Worm (Caenorhabditis elegans) whole organism, L2 larva: ENCODE results near the gene nspe-5.
"Not testable (repeated sequence)": the region's sequence is repeated elsewhere in the genome, so short reads cannot be mapped to it uniquely, and the experiment has no call there.

Experiments used
- F13H6.1 ChIP-seq: sonication (generic microtip); optimal IDR thresholded peaks from 2 replicates; lab custom pipeline; 2016; ENCODE audit warnings: missing genetic modification characterization, missing compliant biosample characterization
- ZK546.5 ChIP-seq: sonication (generic microtip); optimal IDR thresholded peaks from 2 replicates; lab custom pipeline; 2017; ENCODE audit warnings: missing biosample characterization, missing genetic modification characterization
- ama-1 ChIP-seq: fragments of 150-350 bp; optimal IDR thresholded peaks from 2 replicates; lab custom pipeline; 2018; ENCODE audit warnings: inconsistent platforms
- blmp-1 ChIP-seq: sonication (generic microtip); optimal IDR thresholded peaks from 2 replicates; lab custom pipeline; 2017; ENCODE audit warnings: missing genetic modification characterization, mild to moderate bottlenecking, missing compliant biosample characterization, antibody characterized with exemption, moderate library complexity; ENCODE audit not compliant: insufficient read depth
- ceh-16 ChIP-seq: fragments of 150-350 bp; optimal IDR thresholded peaks from 2 replicates; lab custom pipeline; 2014; ENCODE audit warnings: missing biosample characterization, missing genetic modification characterization
- ceh-82 ChIP-seq: fragments of 150-350 bp; optimal IDR thresholded peaks from 2 replicates; lab custom pipeline; 2014; ENCODE audit warnings: missing biosample characterization, missing genetic modification characterization
- crh-2 ChIP-seq: sonication (generic microtip); optimal IDR thresholded peaks from 2 replicates; lab custom pipeline; 2017; ENCODE audit warnings: missing biosample characterization, missing genetic modification characterization
- dmd-4 ChIP-seq: sonication (generic microtip); optimal IDR thresholded peaks from 2 replicates; lab custom pipeline; 2017; ENCODE audit warnings: missing biosample characterization, missing genetic modification characterization
- egl-27 ChIP-seq: sonication (generic microtip); optimal IDR thresholded peaks from 3 replicates; lab custom pipeline; 2017; ENCODE audit warnings: missing biosample characterization, missing genetic modification reagents, missing genetic modification characterization
- elt-1 ChIP-seq: fragments of 150-350 bp; optimal IDR thresholded peaks from 2 replicates; lab custom pipeline; 2014; ENCODE audit warnings: missing biosample characterization, missing genetic modification characterization
- elt-3 ChIP-seq: sonication (generic microtip); optimal IDR thresholded peaks from 2 replicates; lab custom pipeline; 2017; ENCODE audit warnings: missing biosample characterization, missing genetic modification characterization
- fos-1 ChIP-seq: fragments of 150-350 bp; optimal IDR thresholded peaks from 2 replicates; lab custom pipeline; 2014; ENCODE audit warnings: missing biosample characterization, missing genetic modification characterization
- gmeb-1 ChIP-seq: fragments of 150-350 bp; optimal IDR thresholded peaks from 2 replicates; lab custom pipeline; 2014; ENCODE audit warnings: missing biosample characterization, missing genetic modification characterization
- lin-11 ChIP-seq: fragments of 150-350 bp; sonication (generic microtip); optimal IDR thresholded peaks from 2 replicates; lab custom pipeline; 2014; ENCODE audit warnings: missing biosample characterization, missing genetic modification characterization, inconsistent platforms, mixed read lengths
- lin-39 ChIP-seq: fragments of 150-350 bp; optimal IDR thresholded peaks from 2 replicates; lab custom pipeline; 2014; ENCODE audit warnings: missing biosample characterization, missing genetic modification reagents, missing genetic modification characterization
- lsy-2 ChIP-seq, 2 experiments: fragments of 150-350 bp in 1 of 2; sonication (generic microtip) in 1 of 2; optimal IDR thresholded peaks; 2 replicates each; lab custom pipeline; 2014 to 2017; ENCODE audit warnings: missing biosample characterization in 2 of 2, missing genetic modification characterization in 2 of 2
- mdl-1 ChIP-seq, 2 experiments: fragments of 150-350 bp in 1 of 2; sonication (generic microtip) in 1 of 2; optimal IDR thresholded peaks; 2 replicates each; lab custom pipeline; 2017; ENCODE audit warnings: missing biosample characterization in 2 of 2, missing genetic modification characterization in 2 of 2
- nhr-129 ChIP-seq: fragments of 150-350 bp; optimal IDR thresholded peaks from 2 replicates; lab custom pipeline; 2014; ENCODE audit warnings: missing biosample characterization, missing genetic modification characterization
- nhr-21 ChIP-seq: fragments of 150-350 bp; optimal IDR thresholded peaks from 2 replicates; lab custom pipeline; 2014; ENCODE audit warnings: missing biosample characterization, missing genetic modification characterization
- nhr-23 ChIP-seq: fragments of 150-350 bp; optimal IDR thresholded peaks from 2 replicates; lab custom pipeline; 2014; ENCODE audit warnings: missing biosample characterization, missing genetic modification reagents, missing genetic modification characterization
- nhr-237 ChIP-seq: fragments of 150-350 bp; optimal IDR thresholded peaks from 2 replicates; lab custom pipeline; 2014; ENCODE audit warnings: missing biosample characterization, missing genetic modification characterization
- nhr-25 ChIP-seq: fragments of 150-350 bp; sonication (generic microtip); optimal IDR thresholded peaks from 3 replicates; lab custom pipeline; 2014; ENCODE audit warnings: missing biosample characterization, missing genetic modification characterization
- nhr-6 ChIP-seq: fragments of 150-350 bp; optimal IDR thresholded peaks from 2 replicates; lab custom pipeline; 2014; ENCODE audit warnings: missing biosample characterization, missing genetic modification characterization
- nhr-77 ChIP-seq: fragments of 150-350 bp; optimal IDR thresholded peaks from 2 replicates; lab custom pipeline; 2014; ENCODE audit warnings: missing biosample characterization, missing genetic modification characterization
- sem-4 ChIP-seq: fragments of 150-350 bp; optimal IDR thresholded peaks from 2 replicates; lab custom pipeline; 2014; ENCODE audit warnings: missing biosample characterization, missing genetic modification reagents, missing genetic modification characterization
- skn-1 ChIP-seq: sonication (generic microtip); optimal IDR thresholded peaks from 2 replicates; lab custom pipeline; 2017; ENCODE audit warnings: missing biosample characterization, missing genetic modification characterization
- sma-3 ChIP-seq: sonication (generic microtip); optimal IDR thresholded peaks from 2 replicates; lab custom pipeline; 2016; ENCODE audit warnings: missing genetic modification reagents, missing genetic modification characterization, missing compliant biosample characterization
- sma-9 ChIP-seq, 2 experiments: fragments of 150-350 bp in 1 of 2; sonication (generic microtip) in 1 of 2; optimal IDR thresholded peaks; 2 replicates each; lab custom pipeline; 2014 to 2016; ENCODE audit warnings: missing genetic modification characterization in 2 of 2, mild to moderate bottlenecking in 1 of 2, missing biosample characterization in 1 of 2, missing compliant biosample characterization in 1 of 2, missing genetic modification reagents in 1 of 2, moderate library complexity in 1 of 2
- unc-55 ChIP-seq: fragments of 150-350 bp; sonication (generic microtip); optimal IDR thresholded peaks from 3 replicates; lab custom pipeline; 2014; ENCODE audit warnings: missing biosample characterization, missing genetic modification reagents, missing genetic modification characterization
- unc-62 ChIP-seq: fragments of 150-350 bp; optimal IDR thresholded peaks from 2 replicates; lab custom pipeline; 2014; ENCODE audit warnings: missing biosample characterization, missing genetic modification reagents, missing genetic modification characterization
- zag-1 ChIP-seq: fragments of 150-350 bp; optimal IDR thresholded peaks from 2 replicates; lab custom pipeline; 2014; ENCODE audit warnings: missing biosample characterization, missing genetic modification characterization
- ztf-1 ChIP-seq: fragments of 200-800 bp; sonication (Bioruptor generic); conservative IDR thresholded peaks from 2 replicates; pipeline ENCODE4 v1.3.6; 2022; ENCODE audit warnings: missing genetic modification characterization, missing compliant biosample characterization
- ztf-11 ChIP-seq: sonication (generic microtip); optimal IDR thresholded peaks from 2 replicates; lab custom pipeline; 2017; ENCODE audit warnings: missing biosample characterization, missing genetic modification characterization
- ztf-4 ChIP-seq: fragments of 150-350 bp; optimal IDR thresholded peaks from 2 replicates; lab custom pipeline; 2014; ENCODE audit warnings: missing biosample characterization, missing genetic modification characterization

The nspe-5 gene

ce11 chrII:12624433-12624832 lies 4.2 kb upstream of the nspe-5 start, which contains the start of gene Y38E10A.14:
Gene Y38E10A.14 (minus strand): TSS chrII:12624533.
- TF ChIP-seq skn-1; nhr-21 (tag; lab: Kevin White, UChicago); nhr-23 (tag; lab: Kevin White, UChicago): not testable (repeated sequence)

ce11 chrII:12625673-12626072 lies 3.0 kb upstream of the nspe-5 start:
- no peak for TF ChIP-seq nhr-237 (tag; lab: Kevin White, UChicago)
- no peak for TF ChIP-seq elt-3 (tag; lab: Kevin White, UChicago)
- TF ChIP-seq mdl-1 (tag; optimal IDR thresholded peaks at IDR 0.05; lab: Kevin White, UChicago) = peak; percentile 52 to 79
- peak; percentile 57 for TF ChIP-seq blmp-1 (tag; lab: Kevin White, UChicago)
- TF ChIP-seq lin-39 (tag; lab: Kevin White, UChicago) = no peak
- TF ChIP-seq elt-1 (tag; lab: Kevin White, UChicago) = no peak
- TF ChIP-seq sma-9 (GFP tag; optimal IDR thresholded peaks at IDR 0.05; lab: Kevin White, UChicago) = peak; percentile 98
- TF ChIP-seq sma-9 (tag; optimal IDR thresholded peaks at IDR 0.05; lab: Kevin White, UChicago) = no peak
- no peak for TF ChIP-seq unc-62 (GFP tag; lab: Kevin White, UChicago)
- no peak for TF ChIP-seq nhr-77 (tag; lab: Kevin White, UChicago)
- TF ChIP-seq nhr-23 (tag; lab: Kevin White, UChicago) = no peak
- TF ChIP-seq ZK546.5 (tag; lab: Kevin White, UChicago) = no peak
- TF ChIP-seq ztf-4 (tag; lab: Kevin White, UChicago) = no peak
- TF ChIP-seq unc-55 = no peak
- TF ChIP-seq nhr-21 (tag; lab: Kevin White, UChicago) = peak; percentile 95
- peak; percentile 93 for TF ChIP-seq sma-3 (GFP tag; lab: Kevin White, UChicago)
- TF ChIP-seq zag-1 = no peak
- TF ChIP-seq fos-1 (tag; lab: Kevin White, UChicago) = peak; percentile 31
- peak; percentile 51 for TF ChIP-seq gmeb-1 (tag; lab: Kevin White, UChicago)
- no peak for TF ChIP-seq ceh-16 (tag; lab: Kevin White, UChicago)
- no peak for TF ChIP-seq nhr-6 (tag; lab: Kevin White, UChicago)
- no peak for TF ChIP-seq F13H6.1 (tag; lab: Kevin White, UChicago)
- peak; percentile 27 for TF ChIP-seq crh-2 (tag; lab: Kevin White, UChicago)
- no peak for TF ChIP-seq ztf-11 (tag; lab: Kevin White, UChicago)
- no peak for TF ChIP-seq lsy-2 (tag; optimal IDR thresholded peaks at IDR 0.05; lab: Kevin White, UChicago)
- TF ChIP-seq dmd-4 (tag; lab: Kevin White, UChicago) = no peak
- peak; percentile 64 for TF ChIP-seq nhr-129 (tag; lab: Kevin White, UChicago)
- TF ChIP-seq ztf-1 = no peak
- TF ChIP-seq skn-1 = no peak
- peak; percentile 68 for TF ChIP-seq egl-27
- no peak for TF ChIP-seq sem-4 (tag; lab: Kevin White, UChicago)
- TF ChIP-seq nhr-25 = peak; percentile 91

ce11 chrII:12626120-12626624 lies 2.5 kb upstream of the nspe-5 start:
- TF ChIP-seq lin-11 (tag; lab: Kevin White, UChicago) (no peak), crh-2 (tag; lab: Kevin White, UChicago) (no peak), ceh-82 (tag; lab: Kevin White, UChicago) (no peak), lin-39 (tag; lab: Kevin White, UChicago) (no peak), nhr-23 (tag; lab: Kevin White, UChicago) (no peak), mdl-1 (tag; optimal IDR thresholded peaks at IDR 0.05; lab: Kevin White, UChicago) (no peak), nhr-6 (tag; lab: Kevin White, UChicago) (no peak)

ce11 chrII:12626887-12627286 lies 1.8 kb upstream of the nspe-5 start, which contains the start of gene nspe-7:
Gene nspe-7 (plus strand): TSS chrII:12627187.
- TF ChIP-seq lin-39 (tag; lab: Kevin White, UChicago) = no peak
- no peak for TF ChIP-seq sma-3 (GFP tag; lab: Kevin White, UChicago)
- TF ChIP-seq ama-1 = no peak
- TF ChIP-seq nhr-23 (tag; lab: Kevin White, UChicago) = no peak
